Fruit fly (Drosophila melanogaster): ENCODE results near the gene CG31266.

DNA sequence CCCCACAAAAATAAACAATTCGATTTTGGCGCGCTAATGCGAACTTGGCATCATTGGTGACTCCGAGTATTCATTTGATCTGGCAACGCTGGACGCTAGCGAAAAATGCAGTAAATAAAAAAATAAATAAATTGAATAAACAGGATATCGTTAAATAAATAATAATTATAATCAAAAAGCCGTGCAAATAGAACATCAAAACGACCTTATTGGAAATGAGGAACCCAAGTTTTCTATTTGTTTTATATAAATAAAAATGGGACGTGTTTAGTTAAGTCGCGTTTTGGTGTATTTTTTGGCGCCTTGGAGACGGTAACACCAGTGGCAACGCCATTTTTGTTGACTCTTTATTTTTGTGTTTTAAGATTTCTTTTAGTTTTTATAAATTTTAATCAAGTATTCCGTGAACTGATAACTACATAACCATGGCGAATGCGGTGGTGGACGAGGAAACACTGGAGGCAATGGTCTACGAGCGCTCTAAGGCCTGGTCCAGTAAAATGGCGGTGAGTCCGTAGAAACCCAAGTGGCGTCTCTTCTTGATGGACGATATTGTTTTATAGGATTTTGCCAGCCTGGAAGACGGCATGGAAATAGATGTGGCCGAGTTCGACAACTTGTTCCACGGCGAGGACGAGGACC lies 44.4 kb upstream of the CG31266 start, which contains the start of gene cal1:
- no peak for TF ChIP-seq foxo (GFP tag; optimal IDR thresholded peaks at IDR 0.05)
- TF ChIP-seq OdsH (GFP tag; optimal IDR thresholded peaks at IDR 0.05) = no peak
- TF ChIP-seq Abd-B (GFP tag; optimal IDR thresholded peaks at IDR 0.05) = no peak
- TF ChIP-seq Hr83 (GFP tag; optimal IDR thresholded peaks at IDR 0.05; ENCODE audit: poor library complexity, severe bottlenecking) = no peak
- no peak for TF ChIP-seq usp (GFP tag; optimal IDR thresholded peaks at IDR 0.05)
- TF ChIP-seq dl (GFP tag; optimal IDR thresholded peaks at IDR 0.05; ENCODE audit: insufficient read depth in 1 of 2, partially characterized antibody in 2 of 2) = no peak
- TF ChIP-seq Dfd (GFP tag; optimal IDR thresholded peaks at IDR 0.05) = no peak

All from whole organism, wandering third instar larva.